Fruit fly (Drosophila melanogaster) whole organism, wandering third instar larva: ENCODE measurements around the gene CG5274.
A peak's percentile ranks its signal among the peaks of the same experiment; 100 is the strongest.

Experiments
- Abd-B ChIP-seq: fragments of >200 bp; optimal IDR thresholded peaks from 2 replicates; lab custom pipeline; 2017; ENCODE audit warnings: missing biosample characterization, missing genetic modification characterization
- CG32264 ChIP-seq: fragments of 200-800 bp; sonication (Bioruptor generic); optimal IDR thresholded peaks from 2 replicates; lab custom pipeline; 2016; ENCODE audit warnings: missing biosample characterization, missing genetic modification characterization
- CG9705 ChIP-seq: fragments of 200-800 bp; sonication (Bioruptor generic); optimal IDR thresholded peaks from 2 replicates; lab custom pipeline; 2018; ENCODE audit warnings: missing biosample characterization, mild to moderate bottlenecking, missing genetic modification characterization
- CrebA ChIP-seq: fragments of 200-800 bp; sonication (Bioruptor generic); optimal IDR thresholded peaks from 2 replicates; lab custom pipeline; 2016; ENCODE audit warnings: missing biosample characterization, mild to moderate bottlenecking, missing genetic modification characterization, borderline replicate concordance
- Dfd ChIP-seq: fragments of >200 bp; optimal IDR thresholded peaks from 2 replicates; lab custom pipeline; 2017; ENCODE audit warnings: missing biosample characterization, missing genetic modification characterization
- Dif ChIP-seq: fragments of 200-275, 200-300 bp; sonication (Bioruptor generic); optimal IDR thresholded peaks from 2 replicates; lab custom pipeline; 2018; ENCODE audit warnings: missing biosample characterization, missing genetic modification characterization; ENCODE audit not compliant: partially characterized antibody
- GATAd ChIP-seq: sonication (Bioruptor generic); optimal IDR thresholded peaks from 2 replicates; lab custom pipeline; 2016; ENCODE audit warnings: missing biosample characterization, missing genetic modification characterization
- HLH106 ChIP-seq: fragments of 200-800 bp; optimal IDR thresholded peaks from 3 replicates; lab custom pipeline; 2019; ENCODE audit warnings: missing biosample characterization, mild to moderate bottlenecking, missing genetic modification characterization, moderate library complexity
- Hnf4 ChIP-seq: fragments of 200-800 bp; sonication (Bioruptor generic); optimal IDR thresholded peaks from 2 replicates; lab custom pipeline; 2016; ENCODE audit warnings: missing biosample characterization, mild to moderate bottlenecking, missing genetic modification characterization
- Hr78 ChIP-seq: fragments of >200 bp; optimal IDR thresholded peaks from 2 replicates; lab custom pipeline; 2017; ENCODE audit warnings: missing biosample characterization, missing genetic modification characterization
- Hr83 ChIP-seq: fragments of 200-300 bp; sonication (Bioruptor generic); optimal IDR thresholded peaks from 2 replicates; lab custom pipeline; 2016; ENCODE audit warnings: missing biosample characterization, mild to moderate bottlenecking, missing genetic modification characterization, moderate library complexity; ENCODE audit not compliant: poor library complexity, severe bottlenecking
- Jra ChIP-seq: sonication (Bioruptor generic); optimal IDR thresholded peaks from 2 replicates; lab custom pipeline; 2016; ENCODE audit warnings: missing biosample characterization, missing genetic modification characterization
- Mio ChIP-seq: sonication (Bioruptor generic); optimal IDR thresholded peaks from 2 replicates; lab custom pipeline; 2016; ENCODE audit warnings: missing biosample characterization, missing genetic modification characterization
- Myc ChIP-seq: fragments of >200 bp; optimal IDR thresholded peaks from 2 replicates; lab custom pipeline; 2017
- N ChIP-seq: fragments of >200 bp; optimal IDR thresholded peaks from 2 replicates; lab custom pipeline; 2018; ENCODE audit warnings: missing biosample characterization, missing external identifiers, missing genetic modification characterization
- OdsH ChIP-seq: fragments of 200-800 bp; sonication (Bioruptor generic); optimal IDR thresholded peaks from 2 replicates; lab custom pipeline; 2016; ENCODE audit warnings: missing biosample characterization, mild to moderate bottlenecking, missing genetic modification characterization
- Rel ChIP-seq, 2 experiments: fragments of 200-800 bp; sonication (Bioruptor generic) in 1 of 2; optimal IDR thresholded peaks; 2 replicates in 1 of 2; 3 replicates in 1 of 2; lab custom pipeline; 2016 to 2019; ENCODE audit warnings: mild to moderate bottlenecking in 2 of 2, missing biosample characterization in 2 of 2, missing genetic modification characterization in 2 of 2, moderate library complexity in 1 of 2
- Sp1 ChIP-seq: fragments of 200-800 bp; sonication (Bioruptor generic); optimal IDR thresholded peaks from 3 replicates; lab custom pipeline; 2019; ENCODE audit warnings: missing biosample characterization, mild to moderate bottlenecking, missing genetic modification characterization, moderate library complexity
- Vsx2 ChIP-seq: fragments of 200-300, 225-300 bp; sonication (Bioruptor generic); optimal IDR thresholded peaks from 2 replicates; lab custom pipeline; 2018; ENCODE audit warnings: missing biosample characterization, missing genetic modification characterization; ENCODE audit not compliant: partially characterized antibody
- br ChIP-seq: fragments of 200-800 bp; sonication (Bioruptor generic); optimal IDR thresholded peaks from 2 replicates; lab custom pipeline; 2016; ENCODE audit warnings: missing biosample characterization, missing genetic modification characterization
- brk ChIP-seq: fragments of 200-800 bp; sonication (Bioruptor generic); optimal IDR thresholded peaks from 2 replicates; lab custom pipeline; 2016; ENCODE audit warnings: missing biosample characterization, mild to moderate bottlenecking, missing genetic modification characterization
- dl ChIP-seq, 2 experiments: fragments of 175-275, 200-275 bp in 1 of 2; fragments of 200-275 bp in 1 of 2; sonication (Bioruptor generic); optimal IDR thresholded peaks; lab custom pipeline; 2018; ENCODE audit warnings: mild to moderate bottlenecking in 2 of 2, missing biosample characterization in 2 of 2, missing genetic modification characterization in 2 of 2, moderate library complexity in 2 of 2; ENCODE audit not compliant: partially characterized antibody in 2 of 2, insufficient read depth in 1 of 2
- dmrt93B ChIP-seq: fragments of 200-800 bp; sonication (Bioruptor generic); optimal IDR thresholded peaks from 2 replicates; lab custom pipeline; 2018; ENCODE audit warnings: missing biosample characterization, mild to moderate bottlenecking, missing genetic modification characterization
- dsf ChIP-seq: sonication (Bioruptor generic); optimal IDR thresholded peaks from 2 replicates; lab custom pipeline; 2016; ENCODE audit warnings: missing biosample characterization, missing genetic modification characterization, borderline replicate concordance
- ey ChIP-seq: fragments of 200-800 bp; sonication (Bioruptor generic); optimal IDR thresholded peaks from 2 replicates; lab custom pipeline; 2016; ENCODE audit warnings: missing biosample characterization, missing genetic modification characterization
- foxo ChIP-seq, 2 experiments: fragments of 200-800 bp; sonication (Bioruptor generic); optimal IDR thresholded peaks; 2 replicates in 1 of 2; 3 replicates in 1 of 2; lab custom pipeline; 2016 to 2017; ENCODE audit warnings: missing biosample characterization in 2 of 2, missing genetic modification characterization in 2 of 2
- fru ChIP-seq: fragments of 200-800 bp; sonication (Bioruptor generic); optimal IDR thresholded peaks from 3 replicates; lab custom pipeline; 2016; ENCODE audit warnings: missing biosample characterization, mild to moderate bottlenecking, missing genetic modification characterization
- h ChIP-seq: fragments of 200-800 bp; sonication (Bioruptor generic); optimal IDR thresholded peaks from 3 replicates; lab custom pipeline; 2016; ENCODE audit warnings: missing biosample characterization, mild to moderate bottlenecking, missing genetic modification characterization
- jim ChIP-seq: fragments of 175-275, 200-325 bp; sonication (Bioruptor generic); optimal IDR thresholded peaks from 2 replicates; lab custom pipeline; 2016; ENCODE audit warnings: missing biosample characterization, mild to moderate bottlenecking, missing genetic modification characterization
- lola ChIP-seq: fragments of >200 bp; optimal IDR thresholded peaks from 2 replicates; lab custom pipeline; 2017; ENCODE audit warnings: missing biosample characterization, missing genetic modification characterization
- pan ChIP-seq: fragments of >200 bp; optimal IDR thresholded peaks from 2 replicates; lab custom pipeline; 2017
- psq ChIP-seq: fragments of 200-800 bp; sonication (Bioruptor generic); optimal IDR thresholded peaks from 3 replicates; lab custom pipeline; 2017; ENCODE audit warnings: missing biosample characterization, mild to moderate bottlenecking, missing genetic modification characterization, moderate library complexity
- rgr ChIP-seq: fragments of 200-800 bp; sonication (Bioruptor generic); optimal IDR thresholded peaks from 3 replicates; lab custom pipeline; 2016; ENCODE audit warnings: missing biosample characterization, mild to moderate bottlenecking, missing genetic modification characterization
- sage ChIP-seq: fragments of 200-800 bp; sonication (Bioruptor generic); optimal IDR thresholded peaks from 2 replicates; lab custom pipeline; 2016; ENCODE audit warnings: missing biosample characterization, mild to moderate bottlenecking, missing genetic modification characterization
- sv ChIP-seq: fragments of 200-800 bp; sonication (Bioruptor generic); optimal IDR thresholded peaks from 3 replicates; lab custom pipeline; 2016; ENCODE audit warnings: missing biosample characterization, missing genetic modification characterization
- tai ChIP-seq: sonication (Bioruptor generic); optimal IDR thresholded peaks from 2 replicates; lab custom pipeline; 2016; ENCODE audit warnings: missing biosample characterization, missing genetic modification characterization
- usp ChIP-seq: fragments of >200 bp; optimal IDR thresholded peaks from 2 replicates; lab custom pipeline; 2017; ENCODE audit warnings: missing biosample characterization, missing genetic modification characterization
- woc ChIP-seq: sonication (Bioruptor generic); optimal IDR thresholded peaks from 2 replicates; lab custom pipeline; 2016; ENCODE audit warnings: missing biosample characterization, mild to moderate bottlenecking, missing genetic modification characterization

The CG5274 gene

DNA sequence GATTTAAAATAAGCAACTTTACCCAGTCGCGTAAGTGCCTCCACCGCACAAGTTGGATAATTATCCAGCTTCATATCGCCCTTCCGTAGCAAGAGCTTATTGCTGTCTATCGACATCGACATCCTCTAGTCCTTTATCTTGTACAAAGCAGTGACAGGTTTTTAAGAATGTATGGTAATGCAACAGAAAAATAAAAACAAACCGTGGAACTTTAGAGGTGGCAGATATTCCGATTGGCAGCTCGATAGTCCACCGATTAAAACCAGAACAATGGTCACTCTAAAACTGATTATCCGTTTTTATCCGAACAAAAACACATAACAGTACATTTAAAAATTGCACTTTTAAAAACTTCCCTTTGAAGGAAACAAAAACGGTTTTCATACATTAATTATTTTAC is at the start of gene CG5274:
TSS of gene CG5274 (minus strand) at position 218 of the 400 bp plus-strand sequence.
- TF ChIP-seq Jra (GFP tag; lab: Kevin White, UChicago) (no peak), Hr78 (no peak), Mio (GFP tag; lab: Kevin White, UChicago) (no peak), foxo (GFP tag; optimal IDR thresholded peaks at IDR 0.05; lab: Kevin White, UChicago) (no peak), OdsH (no peak)

DNA sequence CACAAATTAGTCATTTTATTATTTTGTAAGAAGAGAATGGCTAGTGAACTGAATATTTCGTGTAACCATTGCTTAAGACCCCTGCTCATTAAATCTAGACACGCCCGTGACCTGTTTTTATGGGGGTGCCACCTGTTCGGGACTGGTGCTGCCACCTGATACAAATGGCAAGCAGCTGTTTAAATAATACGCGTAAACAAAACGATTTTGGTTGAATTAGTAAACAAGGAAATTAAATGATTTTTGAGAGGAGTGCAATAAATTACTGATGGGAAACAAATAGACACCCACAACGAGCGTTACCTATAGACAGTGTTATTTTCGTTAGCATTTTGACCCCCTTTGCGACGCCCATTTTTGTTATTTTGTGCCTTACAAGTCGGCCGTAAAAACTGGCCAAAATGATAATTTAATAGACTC is 47.3 kb upstream of the CG5274 start:
- peak; percentile 91 for TF ChIP-seq h
- TF ChIP-seq Dfd (GFP tag; lab: Kevin White, UChicago), result no peak
- peak; percentile 67 for TF ChIP-seq CG32264
- TF ChIP-seq usp, result no peak
- TF ChIP-seq jim (GFP tag; lab: Kevin White, UChicago), result peak; percentile 56
- peak; percentile 88 for TF ChIP-seq brk (GFP tag; lab: Kevin White, UChicago)
- peak; percentile 88 for TF ChIP-seq OdsH
- no peak for TF ChIP-seq dl (GFP tag; optimal IDR thresholded peaks at IDR 0.05; lab: Kevin White, UChicago; ENCODE audit: insufficient read depth in 1 of 2, partially characterized antibody in 2 of 2)
- TF ChIP-seq N, result no peak
- TF ChIP-seq CrebA, result no peak
- TF ChIP-seq fru (GFP tag; lab: Kevin White, UChicago), result peak; percentile 83
- peak; percentile 2 for TF ChIP-seq Mio (GFP tag; lab: Kevin White, UChicago)
- no peak for TF ChIP-seq Hr78
- peak; percentile 86 for TF ChIP-seq HLH106 (tag; lab: Kevin White, UChicago)
- no peak for TF ChIP-seq Myc (lab: Kevin White, UChicago)
- TF ChIP-seq Hnf4 (GFP tag; lab: Kevin White, UChicago), result peak; percentile 93
- peak; percentile 19 for TF ChIP-seq Rel (GFP tag; optimal IDR thresholded peaks at IDR 0.05; lab: Kevin White, UChicago)
- TF ChIP-seq Rel (tag; optimal IDR thresholded peaks at IDR 0.05; lab: Kevin White, UChicago), result peak; percentile 75
- TF ChIP-seq br (GFP tag; lab: Kevin White, UChicago), result peak; percentile 86
- TF ChIP-seq dmrt93B (GFP tag; lab: Kevin White, UChicago), result peak; percentile 68
- peak; percentile 86 for TF ChIP-seq psq
- peak; percentile 85 for TF ChIP-seq ey (GFP tag; lab: Kevin White, UChicago)
- TF ChIP-seq GATAd (GFP tag; lab: Kevin White, UChicago), result peak; percentile 82
- peak; percentile 99 for TF ChIP-seq Hr83 (GFP tag; lab: Kevin White, UChicago)
- TF ChIP-seq foxo (GFP tag; optimal IDR thresholded peaks at IDR 0.05; lab: Kevin White, UChicago), result peak; percentile 54 to 96
- no peak for TF ChIP-seq Dif (GFP tag; lab: Kevin White, UChicago)
- TF ChIP-seq Jra (GFP tag; lab: Kevin White, UChicago), result peak; percentile 83
- peak; percentile 92 for TF ChIP-seq tai (GFP tag; lab: Kevin White, UChicago)
- peak; percentile 87 for TF ChIP-seq Sp1 (GFP tag; lab: Kevin White, UChicago)
- TF ChIP-seq sage, result peak; percentile 71
- TF ChIP-seq Abd-B (GFP tag; lab: Kevin White, UChicago), result no peak
- TF ChIP-seq woc (GFP tag; lab: Kevin White, UChicago), result peak; percentile 82
- no peak for TF ChIP-seq lola
- TF ChIP-seq dsf (GFP tag; lab: Kevin White, UChicago), result peak; percentile 53
- peak; percentile 84 for TF ChIP-seq sv
- TF ChIP-seq pan (lab: Kevin White, UChicago), result no peak
- no peak for TF ChIP-seq Vsx2 (GFP tag; lab: Kevin White, UChicago)
- TF ChIP-seq CG9705 (GFP tag; lab: Kevin White, UChicago), result peak; percentile 76
- peak; percentile 92 for TF ChIP-seq rgr (GFP tag; lab: Kevin White, UChicago)

DNA sequence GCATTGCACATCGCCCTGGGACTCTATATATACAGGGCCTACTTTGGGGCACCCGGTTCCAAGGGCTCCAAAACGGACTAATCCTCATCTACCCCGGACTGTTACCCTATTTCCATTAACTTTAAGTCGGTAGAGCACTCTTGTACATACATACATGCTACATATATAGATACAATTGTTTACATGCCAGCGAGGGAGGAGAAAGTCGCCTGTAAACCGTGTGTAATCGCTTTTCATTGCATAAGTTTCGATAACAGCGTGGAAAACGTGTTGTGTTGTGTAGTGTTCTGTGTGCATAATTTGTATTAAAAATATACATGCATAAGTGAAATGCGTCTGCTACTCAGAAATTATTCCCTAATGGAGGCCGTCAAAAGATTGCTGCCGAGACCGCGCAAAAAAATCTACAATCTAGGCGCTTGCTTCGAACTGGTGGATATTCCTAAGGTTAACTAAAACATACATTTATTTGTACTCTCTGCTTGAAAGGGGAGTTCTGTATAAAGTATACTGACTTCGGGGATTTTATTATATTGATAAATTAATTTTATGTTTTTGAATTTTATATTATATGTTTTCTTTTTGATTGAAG is 46.8 kb upstream of the CG5274 start, which contains the start of gene isoQC:
TSS of gene isoQC (plus strand) at position 270 of the 592 bp plus-strand sequence.
- TF ChIP-seq Dfd (GFP tag; lab: Kevin White, UChicago) (no peak), pan (lab: Kevin White, UChicago) (no peak), Jra (GFP tag; lab: Kevin White, UChicago) (no peak)
